Fruit fly (Drosophila melanogaster) whole organism, pupa: ENCODE results near the gene CG43145.

Experiments
- CG12605 ChIP-seq: fragments of 200-800 bp; sonication (Bioruptor generic); IDR thresholded peaks from 2 replicates; pipeline ENCODE4 v1.3.6; 2022; ENCODE audit warnings: missing biosample characterization, missing genetic modification characterization
- CG14655 ChIP-seq: fragments of 200-800 bp; sonication (Bioruptor generic); optimal IDR thresholded peaks from 3 replicates; lab custom pipeline; 2017; ENCODE audit warnings: mild to moderate bottlenecking, missing biosample characterization, missing genetic modification reagents, missing genetic modification characterization
- CG15710 ChIP-seq: fragments of 200-800 bp; sonication (Bioruptor generic); optimal IDR thresholded peaks from 2 replicates; lab custom pipeline; 2018; ENCODE audit warnings: missing biosample characterization, mild to moderate bottlenecking, missing genetic modification characterization, moderate library complexity
- CG17806 ChIP-seq: fragments of 200-800 bp; sonication (Bioruptor generic); optimal IDR thresholded peaks from 2 replicates; lab custom pipeline; 2018; ENCODE audit warnings: missing biosample characterization, mild to moderate bottlenecking, missing genetic modification characterization, moderate library complexity
- CG32121 ChIP-seq: fragments of 200-800 bp; sonication (Bioruptor generic); IDR thresholded peaks from 2 replicates; pipeline ENCODE4 v1.3.6; 2022; ENCODE audit warnings: missing biosample characterization, missing genetic modification characterization
- CG8159 ChIP-seq: fragments of 200-800 bp; sonication (Bioruptor generic); optimal IDR thresholded peaks from 3 replicates; lab custom pipeline; 2018; ENCODE audit warnings: missing biosample characterization, mild to moderate bottlenecking, missing genetic modification characterization, moderate library complexity
- CG8301 ChIP-seq: fragments of 200-800 bp; sonication (Bioruptor generic); optimal IDR thresholded peaks from 2 replicates; lab custom pipeline; 2018; ENCODE audit warnings: missing biosample characterization, mild to moderate bottlenecking, missing genetic modification characterization
- D1 ChIP-seq: fragments of 200-800 bp; sonication (Bioruptor generic); optimal IDR thresholded peaks from 2 replicates; lab custom pipeline; 2018; ENCODE audit warnings: missing biosample characterization, mild to moderate bottlenecking, missing genetic modification characterization, moderate library complexity
- EcR ChIP-seq: fragments of 200-800 bp; sonication (Bioruptor generic); optimal IDR thresholded peaks from 3 replicates; lab custom pipeline; 2019; ENCODE audit warnings: missing biosample characterization, missing genetic modification characterization, mild to moderate bottlenecking, moderate library complexity, missing genetic modification reagents
- Ets98B ChIP-seq: fragments of 200-800 bp; sonication (Bioruptor generic); IDR thresholded peaks from 2 replicates; pipeline ENCODE4 v1.3.6; 2022; ENCODE audit warnings: missing biosample characterization, missing genetic modification characterization
- Snoo ChIP-seq: fragments of 200-800 bp; sonication (Bioruptor generic); optimal IDR thresholded peaks from 3 replicates; lab custom pipeline; 2017; ENCODE audit warnings: missing biosample characterization, mild to moderate bottlenecking, missing genetic modification characterization, inconsistent platforms
- gl ChIP-seq: fragments of 200-800 bp; sonication (Bioruptor generic); optimal IDR thresholded peaks from 2 replicates; lab custom pipeline; 2018; ENCODE audit warnings: missing biosample characterization, mild to moderate bottlenecking, missing genetic modification characterization

DNA sequence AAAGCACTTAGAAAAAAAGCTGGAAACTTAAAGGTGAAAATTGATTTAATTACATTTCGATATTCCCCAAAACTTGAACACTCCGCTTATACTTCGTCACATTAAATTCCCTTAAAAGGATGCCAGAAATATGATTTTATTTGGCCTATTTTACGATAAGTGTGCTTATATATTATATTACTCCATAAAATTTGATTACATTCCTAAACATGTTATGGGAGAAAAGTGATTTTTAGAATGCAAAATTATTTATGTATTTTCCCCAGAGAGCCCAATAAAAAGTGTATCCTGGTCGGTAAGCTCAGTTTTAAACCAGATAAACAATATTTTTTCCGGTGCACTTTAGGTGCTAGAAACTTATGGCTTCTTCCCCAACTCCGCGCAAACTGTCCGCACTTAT is 36.1 kb downstream of the CG43145 start:
- TF ChIP-seq CG8301 (tag; lab: Kevin White, UChicago) (peak; percentile 39), CG8159 (peak; percentile 28), CG32121 (GFP tag; lab: Robert Waterston, UW) (no peak), Snoo (tag; lab: Kevin White, UChicago) (no peak), CG15710 (tag; lab: Kevin White, UChicago) (no peak), Ets98B (GFP tag; lab: Robert Waterston, UW) (no peak), gl (tag; lab: Kevin White, UChicago) (no peak), D1 (no peak), CG14655 (GFP tag; lab: Kevin White, UChicago) (peak; percentile 44), EcR (GFP tag; lab: Kevin White, UChicago) (no peak), CG17806 (tag; lab: Kevin White, UChicago) (no peak), CG12605 (GFP tag; lab: Robert Waterston, UW) (no peak)
